Fruit fly (Drosophila melanogaster) S2 (cell line): ENCODE measurements around the gene msd5.

Source experiments
- CG8478 ChIP-seq: fragments of >200 bp; optimal IDR thresholded peaks from 2 replicates; lab custom pipeline; 2018
- CTCF ChIP-seq, 2 experiments: fragments of >200 bp; optimal IDR thresholded peaks; 2 replicates each; lab custom pipeline; 2018

DNA sequence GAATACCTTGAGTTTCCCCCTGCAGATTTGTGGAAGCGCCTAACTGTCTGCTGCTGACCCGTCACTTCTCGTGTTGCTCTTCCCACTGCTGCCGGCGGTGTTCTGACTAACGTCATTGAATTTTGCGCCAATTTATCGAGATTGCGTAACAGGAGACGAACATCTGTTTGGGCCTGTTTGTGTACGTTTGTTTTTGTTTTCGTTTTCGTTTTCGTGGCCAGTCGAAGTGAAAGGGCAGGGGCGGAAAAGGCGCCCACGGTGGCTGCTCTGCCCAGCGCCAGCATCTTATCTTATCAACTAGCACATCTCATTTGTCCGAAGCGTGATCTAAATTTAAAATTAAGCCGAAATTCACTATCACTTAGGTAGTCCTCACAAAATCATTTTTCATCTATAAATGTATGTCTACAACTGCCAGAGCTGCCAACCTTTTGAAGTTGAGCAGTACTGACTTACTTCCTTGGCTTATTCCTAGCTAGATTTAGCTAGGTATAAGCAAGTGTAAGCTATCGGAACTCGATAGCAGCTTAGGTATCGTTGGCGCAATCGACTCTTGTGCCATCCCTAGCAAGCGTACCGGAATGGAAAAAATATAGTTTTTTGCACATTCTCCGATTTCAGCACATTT lies 25.8 kb downstream of the msd5 start, which contains the start of the genes Ctr9 and Nt5a:
- peak; percentile 31 to 47 for TF ChIP-seq CTCF (optimal IDR thresholded peaks at IDR 0.05; lab: Kevin White, UChicago)
- TF ChIP-seq CG8478, result no peak
